Worm (Caenorhabditis elegans): ENCODE results near the gene T05A7.11.
A peak's percentile ranks its signal among the peaks of the same experiment; 100 is the strongest.

Gene T05A7.11

DNA sequence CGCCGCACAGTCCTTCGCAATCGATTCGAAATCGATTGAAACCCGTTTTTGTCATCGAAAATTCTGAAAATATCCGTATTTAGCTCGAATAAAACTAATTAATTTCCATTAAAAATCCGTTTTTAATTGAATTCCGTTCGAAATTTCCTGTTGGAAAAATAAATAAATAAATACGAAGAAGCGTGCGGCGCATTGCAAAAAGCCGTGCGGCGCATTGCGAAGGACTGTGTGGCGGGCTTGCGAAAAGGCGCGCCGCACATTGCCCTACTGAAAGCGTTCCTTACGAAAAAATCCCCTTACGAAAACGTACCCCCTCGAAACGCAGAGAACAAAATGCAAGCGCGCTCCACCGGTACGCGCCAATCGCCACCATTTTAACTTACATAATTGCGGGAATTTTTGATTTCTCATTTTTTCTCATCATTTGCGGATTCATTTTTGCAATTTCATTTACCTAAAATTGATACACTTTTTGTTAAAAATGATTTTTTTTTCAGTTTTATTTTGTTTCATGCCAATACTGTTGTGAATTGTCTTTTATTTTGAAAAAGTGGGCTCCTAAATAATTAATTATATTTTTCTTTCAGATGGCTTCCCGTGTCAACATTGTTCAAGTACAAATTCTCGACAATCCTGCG lies 36.3 kb upstream of the T05A7.11 start, which contains the start of gene unc-85 (continued):
- TF ChIP-seq aptf-2 (GFP tag; conservative IDR thresholded peaks at IDR 0.05) (peak; percentile 77), athp-1 (tag; optimal IDR thresholded peaks at IDR 0.05) (peak; percentile 46), Y53F4B.3 (GFP tag; IDR thresholded peaks at IDR 0.05) (peak; percentile 87)

ce11 chrII:4698266-4698771 lies 33.1 kb upstream of the T05A7.11 start, which contains the start of the genes rpn-5 and scc-1:
TSS of gene rpn-5 (minus strand) at chrII:4698427.
TSS of gene scc-1 (plus strand) at chrII:4698721.
- TF ChIP-seq cebp-2 (GFP tag; IDR thresholded peaks at IDR 0.05) (no peak), hlh-12 (tag; optimal IDR thresholded peaks at IDR 0.05) (no peak), zfh-2 (GFP tag; conservative IDR thresholded peaks at IDR 0.05) (no peak), mes-4 (tag; optimal IDR thresholded peaks at IDR 0.05) (no peak), ceh-58 (GFP tag; IDR thresholded peaks at IDR 0.05) (no peak), tlf-1 (GFP tag; optimal IDR thresholded peaks at IDR 0.05) (no peak), gei-17 (GFP tag; optimal IDR thresholded peaks at IDR 0.05) (no peak), rpc-1 (optimal IDR thresholded peaks at IDR 0.05) (peak; percentile 25), rpc-1 (tag; optimal IDR thresholded peaks at IDR 0.05) (no peak), egl-18 (GFP tag; IDR thresholded peaks at IDR 0.05) (no peak), efl-1 (GFP tag; optimal IDR thresholded peaks at IDR 0.05) (peak; percentile 76), ceh-40 (GFP tag; IDR thresholded peaks at IDR 0.05) (no peak), nhr-179 (tag; optimal IDR thresholded peaks at IDR 0.05) (no peak), chd-7 (tag; optimal IDR thresholded peaks at IDR 0.05) (no peak), Y56A3A.18 (GFP tag; IDR thresholded peaks at IDR 0.05) (no peak), ztf-28 (GFP tag; IDR thresholded peaks at IDR 0.05) (no peak), dpff-1 (tag; optimal IDR thresholded peaks at IDR 0.05) (no peak), ztf-18 (tag; optimal IDR thresholded peaks at IDR 0.05) (no peak), lin-54 (GFP tag; optimal IDR thresholded peaks at IDR 0.05) (peak; percentile 79), B0035.1 (tag; optimal IDR thresholded peaks at IDR 0.05) (no peak), let-607 (tag; optimal IDR thresholded peaks at IDR 0.05) (peak in 1 of 2 experiments; percentile 4), sptf-2 (GFP tag; optimal IDR thresholded peaks at IDR 0.05) (no peak), ekl-4 (GFP tag; IDR thresholded peaks at IDR 0.05) (no peak), F33H1.4 (GFP tag; IDR thresholded peaks at IDR 0.05) (peak; percentile 92), Y53F4B.3 (GFP tag; IDR thresholded peaks at IDR 0.05) (no peak), dpl-1 (GFP tag; optimal IDR thresholded peaks at IDR 0.05) (peak; percentile 22), B0019.2 (GFP tag; conservative IDR thresholded peaks at IDR 0.05) (no peak), ama-1 (optimal IDR thresholded peaks at IDR 0.05) (no peak), ama-1 (GFP tag; optimal IDR thresholded peaks at IDR 0.05) (no peak), madf-3 (GFP tag; IDR thresholded peaks at IDR 0.05) (no peak), T26A5.8 (tag; optimal IDR thresholded peaks at IDR 0.05) (no peak), ets-4 (GFP tag; optimal IDR thresholded peaks at IDR 0.05) (no peak), hsf-1 (GFP tag; IDR thresholded peaks at IDR 0.05) (no peak), nfyb-1 (GFP tag; IDR thresholded peaks at IDR 0.05) (no peak), F39B2.1 (GFP tag; IDR thresholded peaks at IDR 0.05) (no peak), mxl-1 (tag; optimal IDR thresholded peaks at IDR 0.05) (no peak), T07F8.4 (tag; optimal IDR thresholded peaks at IDR 0.05) (no peak), ceh-91 (GFP tag; IDR thresholded peaks at IDR 0.05) (no peak), mcd-1 (GFP tag; IDR thresholded peaks at IDR 0.05) (peak; percentile 46; the same call in 1 of the 2 replicates), Y53G8AR.9 (GFP tag; conservative IDR thresholded peaks at IDR 0.05) (no peak), nhr-120 (GFP tag; IDR thresholded peaks at IDR 0.05) (no peak), B0261.1 (tag; optimal IDR thresholded peaks at IDR 0.05) (no peak), C17E4.6 (GFP tag; IDR thresholded peaks at IDR 0.05) (no peak), pbrm-1 (GFP tag; IDR thresholded peaks at IDR 0.05) (0 out of 2 replicates have a peak, but pooled peaks have one; percentile 12), him-1 (tag; optimal IDR thresholded peaks at IDR 0.05) (no peak), ztf-26 (tag; optimal IDR thresholded peaks at IDR 0.05) (no peak), nhr-27 (tag; optimal IDR thresholded peaks at IDR 0.05) (no peak)
